Worm (Caenorhabditis elegans): ENCODE results near the gene nspb-3.
"Not testable (repeated sequence)": the region's sequence is repeated elsewhere in the genome, so short reads cannot be mapped to it uniquely, and the experiment has no call there.

nspb-3 gene

ce11 chrIV:6591010-6591746, 3.6 kb downstream of the nspb-3 start, which contains the start of the genes nspb-1 and nspb-2:
TSS of gene nspb-1 (minus strand) at chrIV:6591110.
TSS of gene nspb-2 (plus strand) at chrIV:6591696.
- not testable (repeated sequence) for TF ChIP-seq F13C5.2 (tag; optimal IDR thresholded peaks at IDR 0.05); scrt-1 (GFP tag; IDR thresholded peaks at IDR 0.05); hmg-4 (GFP tag; optimal IDR thresholded peaks at IDR 0.05)

- no peak for TF ChIP-seq tbx-37 (GFP tag; conservative IDR thresholded peaks at IDR 0.05)
- no peak for TF ChIP-seq hmbx-1 (tag; optimal IDR thresholded peaks at IDR 0.05)
- TF ChIP-seq aly-1 (tag; optimal IDR thresholded peaks at IDR 0.05), result no peak
- TF ChIP-seq F13C5.2 (tag; optimal IDR thresholded peaks at IDR 0.05), result no peak
- no peak for TF ChIP-seq B0310.2 (tag; optimal IDR thresholded peaks at IDR 0.05)
- TF ChIP-seq tbx-11 (GFP tag; IDR thresholded peaks at IDR 0.05), result no peak
These were observed 4.7 kb downstream of the nspb-3 start, which contains the start of the genes lec-11 and irld-7 for ce11 chrIV:6590029-6590428. TSS of gene lec-11 (minus strand) at chrIV:6590154. TSS of gene irld-7 (plus strand) at chrIV:6590360.

- TF ChIP-seq hnd-1 (tag; optimal IDR thresholded peaks at IDR 0.05) (no peak), F13C5.2 (tag; optimal IDR thresholded peaks at IDR 0.05) (no peak), flt-1 (GFP tag; IDR thresholded peaks at IDR 0.05) (no peak), B0310.2 (tag; optimal IDR thresholded peaks at IDR 0.05) (no peak), tbx-37 (GFP tag; conservative IDR thresholded peaks at IDR 0.05) (no peak), ama-1 (optimal IDR thresholded peaks at IDR 0.05) (no peak), hmg-4 (GFP tag; optimal IDR thresholded peaks at IDR 0.05) (no peak), tbx-11 (GFP tag; IDR thresholded peaks at IDR 0.05) (no peak), tra-4 (tag; optimal IDR thresholded peaks at IDR 0.05) (no peak), ceh-36 (tag; optimal IDR thresholded peaks at IDR 0.05) (no peak), scrt-1 (GFP tag; IDR thresholded peaks at IDR 0.05) (no peak), pes-1 (GFP tag; IDR thresholded peaks at IDR 0.05) (no peak)
These were observed 6.6 kb downstream of the nspb-3 start for ce11 chrIV:6588080-6588613.

ce11 chrIV:6585397-6585921, 9.3 kb downstream of the nspb-3 start, which contains the start of the genes F38A5.2 and dnj-11:
TSS of gene F38A5.2 (minus strand) at chrIV:6585400.
TSS of gene dnj-11 (plus strand) at chrIV:6585871.
- TF ChIP-seq scrt-1 (GFP tag; IDR thresholded peaks at IDR 0.05) (no peak), hmg-4 (GFP tag; optimal IDR thresholded peaks at IDR 0.05) (no peak), ceh-13 (GFP tag; optimal IDR thresholded peaks at IDR 0.05) (no peak), flt-1 (GFP tag; IDR thresholded peaks at IDR 0.05) (no peak), sea-1 (GFP tag; conservative IDR thresholded peaks at IDR 0.05) (no peak), F13C5.2 (tag; optimal IDR thresholded peaks at IDR 0.05) (peak; percentile 59)

- TF ChIP-seq ceh-36 (tag; optimal IDR thresholded peaks at IDR 0.05) (no peak), hmbx-1 (tag; optimal IDR thresholded peaks at IDR 0.05) (no peak), tbx-11 (GFP tag; IDR thresholded peaks at IDR 0.05) (no peak), tbx-37 (GFP tag; conservative IDR thresholded peaks at IDR 0.05) (no peak), flt-1 (GFP tag; IDR thresholded peaks at IDR 0.05) (no peak), ceh-13 (GFP tag; optimal IDR thresholded peaks at IDR 0.05) (no peak), F13C5.2 (tag; optimal IDR thresholded peaks at IDR 0.05) (no peak), aly-1 (tag; optimal IDR thresholded peaks at IDR 0.05) (no peak), B0310.2 (tag; optimal IDR thresholded peaks at IDR 0.05) (no peak), scrt-1 (GFP tag; IDR thresholded peaks at IDR 0.05) (no peak), ama-1 (optimal IDR thresholded peaks at IDR 0.05) (no peak), ets-7 (tag; optimal IDR thresholded peaks at IDR 0.05) (no peak), pes-1 (GFP tag; IDR thresholded peaks at IDR 0.05) (no peak)
These were observed 12.2 kb downstream of the nspb-3 start, which contains the start of gene odr-8 for ce11 chrIV:6582604-6583003. TSS of gene odr-8 (minus strand) at chrIV:6582704.

ce11 chrIV:6581658-6582057, 13.1 kb downstream of the nspb-3 start:
- TF ChIP-seq ets-7 (tag; optimal IDR thresholded peaks at IDR 0.05) (no peak), aly-1 (tag; optimal IDR thresholded peaks at IDR 0.05) (no peak), ceh-36 (tag; optimal IDR thresholded peaks at IDR 0.05) (no peak), hmbx-1 (tag; optimal IDR thresholded peaks at IDR 0.05) (no peak), tra-4 (tag; optimal IDR thresholded peaks at IDR 0.05) (no peak), pes-1 (GFP tag; IDR thresholded peaks at IDR 0.05) (no peak), hnd-1 (tag; optimal IDR thresholded peaks at IDR 0.05) (no peak), scrt-1 (GFP tag; IDR thresholded peaks at IDR 0.05) (no peak), sea-1 (GFP tag; conservative IDR thresholded peaks at IDR 0.05) (no peak), tbx-37 (GFP tag; conservative IDR thresholded peaks at IDR 0.05) (no peak), F13C5.2 (tag; optimal IDR thresholded peaks at IDR 0.05) (no peak), tbx-11 (GFP tag; IDR thresholded peaks at IDR 0.05) (no peak)

- no peak for TF ChIP-seq tbx-37 (GFP tag; conservative IDR thresholded peaks at IDR 0.05)
- no peak for TF ChIP-seq ets-7 (tag; optimal IDR thresholded peaks at IDR 0.05)
- TF ChIP-seq scrt-1 (GFP tag; IDR thresholded peaks at IDR 0.05), result no peak
- no peak for TF ChIP-seq sea-1 (GFP tag; conservative IDR thresholded peaks at IDR 0.05)
- TF ChIP-seq hnd-1 (tag; optimal IDR thresholded peaks at IDR 0.05), result no peak
- no peak for TF ChIP-seq flt-1 (GFP tag; IDR thresholded peaks at IDR 0.05)
- TF ChIP-seq B0310.2 (tag; optimal IDR thresholded peaks at IDR 0.05), result no peak
- TF ChIP-seq hmg-4 (GFP tag; optimal IDR thresholded peaks at IDR 0.05), result no peak
- no peak for TF ChIP-seq ceh-36 (tag; optimal IDR thresholded peaks at IDR 0.05)
- no peak for TF ChIP-seq hmbx-1 (tag; optimal IDR thresholded peaks at IDR 0.05)
- TF ChIP-seq ceh-13 (GFP tag; optimal IDR thresholded peaks at IDR 0.05), result no peak
- TF ChIP-seq tbx-11 (GFP tag; IDR thresholded peaks at IDR 0.05), result no peak
- TF ChIP-seq pes-1 (GFP tag; IDR thresholded peaks at IDR 0.05), result no peak
These were observed 16.9 kb downstream of the nspb-3 start, which contains the start of gene C43G2.3 for ce11 chrIV:6577914-6578313. TSS of gene C43G2.3 (plus strand) at chrIV:6578214.
